Worm (Caenorhabditis elegans) whole organism, L1 larva: Measurements from ENCODE around the gene H38K22.9.

ENCODE experiments used
- C04F5.9 ChIP-seq: sonication (generic microtip); optimal IDR thresholded peaks from 2 replicates; lab custom pipeline; 2016; ENCODE audit warnings: missing genetic modification characterization, missing compliant biosample characterization
- Y116A8C.19 ChIP-seq: sonication (generic microtip); optimal IDR thresholded peaks from 2 replicates; lab custom pipeline; 2016; ENCODE audit warnings: missing compliant biosample characterization, missing genetic modification characterization, borderline replicate concordance
- aly-2 ChIP-seq: fragments of 150-350 bp; optimal IDR thresholded peaks from 2 replicates; lab custom pipeline; 2014; ENCODE audit warnings: missing biosample characterization, missing genetic modification characterization
- ama-1 ChIP-seq: fragments of 150-350 bp; optimal IDR thresholded peaks from 2 replicates; lab custom pipeline; 2014
- blmp-1 ChIP-seq: fragments of 150-350 bp; optimal IDR thresholded peaks from 2 replicates; lab custom pipeline; 2014; ENCODE audit warnings: missing biosample characterization, missing genetic modification characterization
- ceh-8 ChIP-seq: fragments of 200-800 bp; sonication (Bioruptor generic); optimal IDR thresholded peaks from 2 replicates; lab custom pipeline; 2018; ENCODE audit warnings: mild to moderate bottlenecking, missing genetic modification characterization, moderate library complexity, missing compliant biosample characterization
- ces-1 ChIP-seq: fragments of 150-350 bp; optimal IDR thresholded peaks from 2 replicates; lab custom pipeline; 2014; ENCODE audit warnings: missing biosample characterization, missing genetic modification reagents, missing genetic modification characterization
- dpl-1 ChIP-seq, 3 experiments: fragments of 150-350 bp in 2 of 3; sonication (generic microtip) in 1 of 3; optimal IDR thresholded peaks; 2 replicates each; lab custom pipeline; 2014 to 2017; ENCODE audit warnings: missing biosample characterization in 3 of 3, missing genetic modification characterization in 3 of 3, missing genetic modification reagents in 3 of 3
- egl-27 ChIP-seq, 2 experiments: fragments of 150-350 bp in 1 of 2; sonication (generic microtip); optimal IDR thresholded peaks; 3 replicates each; lab custom pipeline; 2017 to 2018; ENCODE audit warnings: missing biosample characterization in 2 of 2, missing genetic modification characterization in 2 of 2, missing genetic modification reagents in 2 of 2
- elt-3 ChIP-seq, 6 experiments: fragments of 150-350 bp in 1 of 6; sonication (generic microtip); optimal IDR thresholded peaks; 2 replicates each; lab custom pipeline; 2017 to 2018; ENCODE audit warnings: missing biosample characterization in 6 of 6, missing genetic modification characterization in 6 of 6, inconsistent platforms in 1 of 6
- ets-5 ChIP-seq: fragments of 200-800 bp; sonication (Bioruptor generic); IDR thresholded peaks from 2 replicates; pipeline ENCODE4 v1.3.6; 2022; ENCODE audit warnings: missing genetic modification characterization, missing compliant biosample characterization
- fkh-4 ChIP-seq: sonication (generic microtip); optimal IDR thresholded peaks from 2 replicates; lab custom pipeline; 2016; ENCODE audit warnings: missing compliant biosample characterization, missing genetic modification characterization, borderline replicate concordance
- fkh-8 ChIP-seq: sonication (generic microtip); optimal IDR thresholded peaks from 2 replicates; lab custom pipeline; 2016; ENCODE audit warnings: mild to moderate bottlenecking, missing genetic modification characterization, missing compliant biosample characterization
- hpl-2 ChIP-seq: fragments of 150-350 bp; optimal IDR thresholded peaks from 2 replicates; lab custom pipeline; 2014; ENCODE audit warnings: missing biosample characterization, missing genetic modification reagents, missing genetic modification characterization
- irx-1 ChIP-seq: sonication (generic microtip); optimal IDR thresholded peaks from 2 replicates; lab custom pipeline; 2016; ENCODE audit warnings: missing genetic modification characterization, missing compliant biosample characterization
- isw-1 ChIP-seq: fragments of 200-800 bp; sonication (Bioruptor generic); IDR thresholded peaks from 2 replicates; pipeline ENCODE4 v1.3.6; 2022; ENCODE audit warnings: missing genetic modification characterization, missing compliant biosample characterization
- lin-14 ChIP-seq: fragments of 200-800 bp; sonication (Bioruptor generic); optimal IDR thresholded peaks from 2 replicates; lab custom pipeline; 2018; ENCODE audit warnings: mild to moderate bottlenecking, missing genetic modification characterization, moderate library complexity, missing compliant biosample characterization
- mab-9 ChIP-seq: fragments of 200-800 bp; sonication (Bioruptor generic); IDR thresholded peaks from 2 replicates; pipeline ENCODE4 v1.3.6; 2022; ENCODE audit warnings: missing genetic modification reagents, missing genetic modification characterization, missing compliant biosample characterization
- mdl-1 ChIP-seq, 2 experiments: fragments of 150-350 bp; optimal IDR thresholded peaks; 2 replicates each; lab custom pipeline; 2014 to 2017; ENCODE audit warnings: missing biosample characterization in 2 of 2, missing genetic modification characterization in 2 of 2, inconsistent platforms in 1 of 2
- mef-2 ChIP-seq: fragments of 150-350 bp; optimal IDR thresholded peaks from 2 replicates; lab custom pipeline; 2014; ENCODE audit warnings: missing biosample characterization, missing genetic modification characterization
- mep-1 ChIP-seq: fragments of 150-350 bp; optimal IDR thresholded peaks from 2 replicates; lab custom pipeline; 2014; ENCODE audit warnings: missing biosample characterization, missing genetic modification characterization
- nhr-20 ChIP-seq: sonication (generic microtip); optimal IDR thresholded peaks from 2 replicates; lab custom pipeline; 2016; ENCODE audit warnings: mild to moderate bottlenecking, missing genetic modification characterization, missing compliant biosample characterization
- nhr-237 ChIP-seq: fragments of 150-350 bp; optimal IDR thresholded peaks from 2 replicates; lab custom pipeline; 2014; ENCODE audit warnings: missing biosample characterization, missing genetic modification characterization
- nhr-28 ChIP-seq: fragments of 150-350 bp; optimal IDR thresholded peaks from 2 replicates; lab custom pipeline; 2014; ENCODE audit warnings: missing biosample characterization, missing genetic modification characterization
- nhr-71 ChIP-seq: sonication (generic microtip); optimal IDR thresholded peaks from 2 replicates; lab custom pipeline; 2016; ENCODE audit warnings: mild to moderate bottlenecking, missing genetic modification characterization, moderate library complexity, missing compliant biosample characterization
- nhr-76 ChIP-seq: sonication (generic microtip); optimal IDR thresholded peaks from 2 replicates; lab custom pipeline; 2017; ENCODE audit warnings: missing biosample characterization, missing genetic modification characterization
- nhr-77 ChIP-seq: fragments of 150-350 bp; optimal IDR thresholded peaks from 2 replicates; lab custom pipeline; 2014; ENCODE audit warnings: missing biosample characterization, missing genetic modification characterization
- nhr-84 ChIP-seq: sonication (generic microtip); optimal IDR thresholded peaks from 2 replicates; lab custom pipeline; 2017; ENCODE audit warnings: missing biosample characterization, missing genetic modification characterization
- nhr-90 ChIP-seq: sonication (generic microtip); optimal IDR thresholded peaks from 2 replicates; lab custom pipeline; 2016; ENCODE audit warnings: mild to moderate bottlenecking, missing genetic modification characterization, missing compliant biosample characterization; ENCODE audit not compliant: poor library complexity
- pax-3 ChIP-seq: fragments of 200-800 bp; sonication (Bioruptor generic); optimal IDR thresholded peaks from 2 replicates; lab custom pipeline; 2018; ENCODE audit warnings: mild to moderate bottlenecking, missing genetic modification characterization, moderate library complexity, missing compliant biosample characterization
- skn-1 ChIP-seq: fragments of 150-350 bp; optimal IDR thresholded peaks from 2 replicates; lab custom pipeline; 2014; ENCODE audit warnings: missing biosample characterization, missing genetic modification characterization
- snu-23 ChIP-seq: sonication (generic microtip); optimal IDR thresholded peaks from 2 replicates; lab custom pipeline; 2016; ENCODE audit warnings: missing genetic modification characterization, missing compliant biosample characterization
- swsn-7 ChIP-seq: sonication (generic microtip); optimal IDR thresholded peaks from 2 replicates; lab custom pipeline; 2016; ENCODE audit warnings: missing genetic modification characterization, missing compliant biosample characterization
- unc-62 ChIP-seq: fragments of 150-350 bp; optimal IDR thresholded peaks from 2 replicates; lab custom pipeline; 2014; ENCODE audit warnings: missing biosample characterization, missing genetic modification reagents, missing genetic modification characterization
- unc-86 ChIP-seq: sonication (generic microtip); optimal IDR thresholded peaks from 2 replicates; lab custom pipeline; 2016; ENCODE audit warnings: missing genetic modification characterization, missing compliant biosample characterization
- xbp-1 ChIP-seq: sonication (generic microtip); optimal IDR thresholded peaks from 2 replicates; lab custom pipeline; 2016; ENCODE audit warnings: missing genetic modification characterization, missing compliant biosample characterization
- zag-1 ChIP-seq: fragments of 150-350 bp; optimal IDR thresholded peaks from 2 replicates; lab custom pipeline; 2014; ENCODE audit warnings: missing biosample characterization, missing genetic modification characterization
- zip-4 ChIP-seq: fragments of 200-800 bp; sonication (Bioruptor generic); optimal IDR thresholded peaks from 2 replicates; lab custom pipeline; 2018; ENCODE audit warnings: mild to moderate bottlenecking, missing genetic modification characterization, moderate library complexity, missing compliant biosample characterization

H38K22.9 gene

ce11 chrIII:4291216-4291691 is 32.7 kb upstream of the H38K22.9 start, which contains the start of gene mcm-5 (continued):
- peak; percentile 52 for TF ChIP-seq blmp-1 (tag; lab: Kevin White, UChicago)
- peak in 1 of 6 experiments; percentile 48 for TF ChIP-seq elt-3 (tag; optimal IDR thresholded peaks at IDR 0.05; lab: Kevin White, UChicago)
- peak; percentile 46 for TF ChIP-seq nhr-71 (tag; lab: Kevin White, UChicago)
- TF ChIP-seq fkh-8, result no peak
- peak; percentile 28 for TF ChIP-seq nhr-90 (tag; lab: Kevin White, UChicago)
- TF ChIP-seq nhr-76 (tag; lab: Kevin White, UChicago), result no peak
- TF ChIP-seq hpl-2 (GFP tag; lab: Kevin White, UChicago), result no peak
- peak; percentile 65 for TF ChIP-seq snu-23
- TF ChIP-seq xbp-1 (tag; lab: Kevin White, UChicago), result peak; percentile 42
- no peak for TF ChIP-seq lin-14 (GFP tag; lab: Kevin White, UChicago)
- TF ChIP-seq C04F5.9 (tag; lab: Kevin White, UChicago), result no peak
- TF ChIP-seq unc-86 (tag; lab: Kevin White, UChicago), result no peak
- TF ChIP-seq swsn-7 (tag; lab: Kevin White, UChicago), result peak; percentile 34
- peak; percentile 34 for TF ChIP-seq nhr-20
- no peak for TF ChIP-seq ceh-8 (GFP tag; lab: Kevin White, UChicago)
- TF ChIP-seq pax-3 (tag; lab: Kevin White, UChicago), result no peak
- TF ChIP-seq mdl-1 (tag; optimal IDR thresholded peaks at IDR 0.05; lab: Kevin White, UChicago), result no peak
- TF ChIP-seq unc-62 (GFP tag; lab: Kevin White, UChicago), result no peak
- TF ChIP-seq isw-1 (GFP tag; lab: Robert Waterston, UW), result no peak
- no peak for TF ChIP-seq zag-1 (tag; lab: Kevin White, UChicago)
- no peak for TF ChIP-seq nhr-28
- TF ChIP-seq mef-2 (tag; lab: Kevin White, UChicago), result no peak
- TF ChIP-seq ces-1, result no peak
- TF ChIP-seq Y116A8C.19, result no peak
- no peak for TF ChIP-seq ama-1 (lab: Kevin White, UChicago)
- TF ChIP-seq egl-27 (tag; optimal IDR thresholded peaks at IDR 0.05; lab: Kevin White, UChicago), result no peak
- TF ChIP-seq dpl-1 (GFP tag; optimal IDR thresholded peaks at IDR 0.05; lab: Kevin White, UChicago), result peak; percentile 84 to 91 (median 86)
- TF ChIP-seq nhr-77 (tag; lab: Kevin White, UChicago), result no peak
- TF ChIP-seq irx-1 (tag; lab: Kevin White, UChicago), result no peak
- TF ChIP-seq nhr-84, result no peak
- no peak for TF ChIP-seq mab-9

ce11 chrIII:4293108-4293507 is 30.9 kb upstream of the H38K22.9 start, which contains the start of gene R10E4.6:
Gene R10E4.6, plus strand, starts transcription at chrIII:4293408.
- TF ChIP-seq mep-1 (no peak), hpl-2 (GFP tag; lab: Kevin White, UChicago) (no peak), ets-5 (GFP tag; lab: Robert Waterston, UW) (no peak), nhr-20 (no peak), lin-14 (GFP tag; lab: Kevin White, UChicago) (no peak), zag-1 (tag; lab: Kevin White, UChicago) (no peak), zip-4 (GFP tag; lab: Kevin White, UChicago) (no peak), nhr-237 (tag; lab: Kevin White, UChicago) (no peak), mdl-1 (tag; optimal IDR thresholded peaks at IDR 0.05; lab: Kevin White, UChicago) (no peak), fkh-4 (tag; lab: Kevin White, UChicago) (no peak), skn-1 (tag; lab: Kevin White, UChicago) (no peak), aly-2 (tag; lab: Kevin White, UChicago) (no peak), swsn-7 (tag; lab: Kevin White, UChicago) (no peak), ceh-8 (GFP tag; lab: Kevin White, UChicago) (no peak), pax-3 (tag; lab: Kevin White, UChicago) (no peak)
